Fruit fly (Drosophila melanogaster) whole organism, embryonic: ENCODE measurements around the gene Sdic1.

Source experiments
- Abd-B ChIP-seq: fragments of 200-800 bp; sonication (Bioruptor generic); optimal IDR thresholded peaks from 2 replicates; lab custom pipeline; 2018; ENCODE audit warnings: missing biosample characterization, mild to moderate bottlenecking, missing genetic modification characterization, moderate library complexity
- Adf1 ChIP-seq: fragments of 200-800 bp; sonication (Bioruptor generic); IDR thresholded peaks from 2 replicates; pipeline ENCODE4 v1.3.6; 2022; ENCODE audit warnings: missing biosample characterization, missing genetic modification characterization
- Bteb2 ChIP-seq: fragments of 200-800 bp; sonication (Bioruptor generic); optimal IDR thresholded peaks from 2 replicates; lab custom pipeline; 2016; ENCODE audit warnings: missing biosample characterization, missing genetic modification characterization
- CG10267 ChIP-seq: fragments of 200-800 bp; sonication (Bioruptor generic); optimal IDR thresholded peaks from 2 replicates; lab custom pipeline; 2018; ENCODE audit warnings: missing biosample characterization, mild to moderate bottlenecking, missing genetic modification characterization, moderate library complexity
- CG10431 ChIP-seq: fragments of 200-800 bp; sonication (Bioruptor generic); optimal IDR thresholded peaks from 3 replicates; lab custom pipeline; 2018; ENCODE audit warnings: missing biosample characterization, mild to moderate bottlenecking, missing genetic modification characterization
- CG10543 ChIP-seq: fragments of 200-800 bp; sonication (Bioruptor generic); optimal IDR thresholded peaks from 3 replicates; lab custom pipeline; 2017; ENCODE audit warnings: missing biosample characterization, mild to moderate bottlenecking, missing genetic modification characterization, moderate library complexity
- CG12391 ChIP-seq: fragments of 200-800 bp; sonication (Bioruptor generic); optimal IDR thresholded peaks from 3 replicates; lab custom pipeline; 2018; ENCODE audit warnings: missing biosample characterization, mild to moderate bottlenecking, missing genetic modification characterization, moderate library complexity
- CG15514 ChIP-seq: fragments of 200-800 bp; sonication (Bioruptor generic); optimal IDR thresholded peaks from 3 replicates; lab custom pipeline; 2017; ENCODE audit warnings: missing biosample characterization, missing genetic modification characterization, mild to moderate bottlenecking, moderate library complexity, missing genetic modification reagents
- CG16813 ChIP-seq: fragments of 200-800 bp; sonication (Bioruptor generic); IDR thresholded peaks from 3 replicates; pipeline ENCODE4 v1.3.6; 2022; ENCODE audit warnings: missing biosample characterization, missing genetic modification characterization; ENCODE audit not compliant: partially characterized antibody
- CG18764 ChIP-seq: fragments of 200-800 bp; sonication (Bioruptor generic); optimal IDR thresholded peaks from 3 replicates; lab custom pipeline; 2016; ENCODE audit warnings: missing biosample characterization, missing genetic modification characterization
- CG2875 ChIP-seq: fragments of 200-800 bp; sonication (Bioruptor generic); optimal IDR thresholded peaks from 2 replicates; lab custom pipeline; 2017; ENCODE audit warnings: missing biosample characterization, mild to moderate bottlenecking, missing genetic modification characterization, missing genetic modification reagents
- CG2889 ChIP-seq: fragments of 200-800 bp; sonication (Bioruptor generic); IDR thresholded peaks from 3 replicates; pipeline ENCODE4 v1.3.6; 2022; ENCODE audit warnings: missing biosample characterization, missing genetic modification characterization
- CG32532 ChIP-seq: fragments of 200-800 bp; sonication (Bioruptor generic); IDR thresholded peaks from 2 replicates; pipeline ENCODE4 v1.3.6; 2022; ENCODE audit warnings: missing biosample characterization, missing genetic modification characterization
- CG4360 ChIP-seq: fragments of 200-800 bp; sonication (Bioruptor generic); IDR thresholded peaks from 2 replicates; pipeline ENCODE4 v1.3.6; 2022; ENCODE audit warnings: missing biosample characterization, missing genetic modification characterization
- CG4707 ChIP-seq: fragments of 200-800 bp; sonication (Bioruptor generic); optimal IDR thresholded peaks from 2 replicates; lab custom pipeline; 2018; ENCODE audit warnings: missing biosample characterization, mild to moderate bottlenecking, missing genetic modification characterization, moderate library complexity
- CG7928 ChIP-seq: fragments of 200-800 bp; sonication (Bioruptor generic); optimal IDR thresholded peaks from 2 replicates; lab custom pipeline; 2017; ENCODE audit warnings: missing biosample characterization, mild to moderate bottlenecking, missing genetic modification characterization
- CG8089 ChIP-seq: fragments of 200-800 bp; sonication (Bioruptor generic); optimal IDR thresholded peaks from 3 replicates; lab custom pipeline; 2016; ENCODE audit warnings: missing biosample characterization, missing genetic modification characterization
- CG8290 ChIP-seq, 3 experiments: fragments of 200-800 bp; sonication (Bioruptor generic); optimal IDR thresholded peaks; 2 replicates each; lab custom pipeline; 2016 to 2019; ENCODE audit warnings: missing biosample characterization in 3 of 3, missing genetic modification characterization in 3 of 3, mild to moderate bottlenecking in 2 of 3, moderate library complexity in 1 of 3
- CG8765 ChIP-seq: fragments of 200-800 bp; sonication (Bioruptor generic); IDR thresholded peaks from 2 replicates; pipeline ENCODE4 v1.3.6; 2022; ENCODE audit warnings: missing biosample characterization, missing genetic modification characterization
- CoRest ChIP-seq: fragments of 200-800 bp; sonication (Bioruptor generic); optimal IDR thresholded peaks from 3 replicates; lab custom pipeline; 2018; ENCODE audit warnings: missing biosample characterization, mild to moderate bottlenecking, missing genetic modification characterization, moderate library complexity
- Dll ChIP-seq: fragments of 200-800 bp; sonication (Bioruptor generic); IDR thresholded peaks from 4 replicates; pipeline ENCODE4 v1.3.6; 2022; ENCODE audit warnings: missing biosample characterization, missing genetic modification characterization; ENCODE audit not compliant: partially characterized antibody
- Doc3 ChIP-seq: fragments of 200-800 bp; sonication (Bioruptor generic); IDR thresholded peaks from 3 replicates; pipeline ENCODE4 v1.3.6; 2022; ENCODE audit warnings: missing biosample characterization, missing genetic modification characterization; ENCODE audit not compliant: partially characterized antibody
- Dp ChIP-seq: fragments of 200-800 bp; sonication (Bioruptor generic); optimal IDR thresholded peaks from 2 replicates; lab custom pipeline; 2018; ENCODE audit warnings: missing biosample characterization, mild to moderate bottlenecking, missing genetic modification characterization, moderate library complexity
- E2f2 ChIP-seq: fragments of 200-800 bp; sonication (Bioruptor generic); IDR thresholded peaks from 2 replicates; pipeline ENCODE4 v1.3.6; 2022; ENCODE audit warnings: missing biosample characterization, missing genetic modification characterization
- H15 ChIP-seq: fragments of 200-800 bp; sonication (Bioruptor generic); IDR thresholded peaks from 3 replicates; pipeline ENCODE4 v1.3.6; 2022; ENCODE audit warnings: missing biosample characterization, missing genetic modification characterization
- H2.0 ChIP-seq: fragments of 200-800 bp; sonication (Bioruptor generic); IDR thresholded peaks from 2 replicates; pipeline ENCODE4 v1.3.6; 2022; ENCODE audit warnings: missing biosample characterization, missing genetic modification characterization
- HLH4C ChIP-seq: fragments of 200-800 bp; sonication (Bioruptor generic); IDR thresholded peaks from 3 replicates; pipeline ENCODE4 v1.3.6; 2022; ENCODE audit warnings: missing biosample characterization, missing genetic modification characterization; ENCODE audit not compliant: partially characterized antibody
- Max ChIP-seq: fragments of 200-800 bp; sonication (Bioruptor generic); optimal IDR thresholded peaks from 2 replicates; lab custom pipeline; 2016; ENCODE audit warnings: missing biosample characterization, mild to moderate bottlenecking, missing genetic modification characterization
- Mes4 ChIP-seq: fragments of 200-800 bp; sonication (Bioruptor generic); optimal IDR thresholded peaks from 2 replicates; lab custom pipeline; 2016; ENCODE audit warnings: missing biosample characterization, missing genetic modification characterization
- Nf-YC ChIP-seq: fragments of 200-800 bp; optimal IDR thresholded peaks from 3 replicates; lab custom pipeline; 2019; ENCODE audit warnings: missing biosample characterization, mild to moderate bottlenecking, missing genetic modification characterization, moderate library complexity
- Pdp1 ChIP-seq, 2 experiments: fragments of 200-800 bp; sonication (Bioruptor generic); optimal IDR thresholded peaks; 3 replicates each; lab custom pipeline; 2016; ENCODE audit warnings: missing biosample characterization in 2 of 2, missing genetic modification characterization in 2 of 2, mild to moderate bottlenecking in 1 of 2, moderate library complexity in 1 of 2
- Rfx ChIP-seq: fragments of 200-800 bp; sonication (Bioruptor generic); IDR thresholded peaks from 2 replicates; pipeline ENCODE4 v1.3.6; 2022; ENCODE audit warnings: missing biosample characterization, missing genetic modification characterization
- Scr ChIP-seq: fragments of 200-800 bp; sonication (Bioruptor generic); IDR thresholded peaks from 2 replicates; pipeline ENCODE4 v1.3.6; 2022; ENCODE audit warnings: missing biosample characterization, missing genetic modification characterization; ENCODE audit not compliant: partially characterized antibody
- ap ChIP-seq: fragments of 200-800 bp; sonication (Bioruptor generic); IDR thresholded peaks from 2 replicates; pipeline ENCODE4 v1.3.6; 2022; ENCODE audit warnings: missing biosample characterization, missing genetic modification characterization
- disco-r ChIP-seq: fragments of 200-800 bp; sonication (Bioruptor generic); optimal IDR thresholded peaks from 2 replicates; lab custom pipeline; 2016; ENCODE audit warnings: missing biosample characterization, missing genetic modification characterization
- fd3F ChIP-seq: fragments of 200-800 bp; sonication (Bioruptor generic); optimal IDR thresholded peaks from 2 replicates; lab custom pipeline; 2018; ENCODE audit warnings: missing biosample characterization, mild to moderate bottlenecking, missing genetic modification characterization, moderate library complexity
- kah ChIP-seq: fragments of 200-800 bp; sonication (Bioruptor generic); optimal IDR thresholded peaks from 2 replicates; lab custom pipeline; 2018; ENCODE audit warnings: missing biosample characterization, mild to moderate bottlenecking, missing genetic modification characterization
- kay ChIP-seq: fragments of 200-800 bp; sonication (Bioruptor generic); optimal IDR thresholded peaks from 2 replicates; lab custom pipeline; 2016; ENCODE audit warnings: missing biosample characterization, missing genetic modification characterization
- nerfin-1 ChIP-seq: fragments of 200-800 bp; sonication (Bioruptor generic); optimal IDR thresholded peaks from 3 replicates; lab custom pipeline; 2019; ENCODE audit warnings: missing biosample characterization, mild to moderate bottlenecking, missing genetic modification characterization, moderate library complexity
- nom ChIP-seq: fragments of 200-800 bp; sonication (Bioruptor generic); optimal IDR thresholded peaks from 2 replicates; lab custom pipeline; 2017; ENCODE audit warnings: missing biosample characterization, missing genetic modification characterization, mild to moderate bottlenecking, moderate library complexity, missing genetic modification reagents
- oc ChIP-seq: fragments of 200-800 bp; sonication (Bioruptor generic); optimal IDR thresholded peaks from 2 replicates; lab custom pipeline; 2018; ENCODE audit warnings: missing biosample characterization, mild to moderate bottlenecking, missing genetic modification characterization, moderate library complexity
- ro ChIP-seq: fragments of 200-800 bp; sonication (Bioruptor generic); IDR thresholded peaks from 2 replicates; pipeline ENCODE4 v1.3.6; 2022; ENCODE audit warnings: missing biosample characterization, missing genetic modification characterization
- sima ChIP-seq: fragments of 200-800 bp; sonication (Bioruptor generic); optimal IDR thresholded peaks from 2 replicates; lab custom pipeline; 2016; ENCODE audit warnings: missing biosample characterization, missing genetic modification characterization
- ssp ChIP-seq: fragments of 200-800 bp; sonication (Bioruptor generic); IDR thresholded peaks from 2 replicates; pipeline ENCODE4 v1.3.6; 2022; ENCODE audit warnings: missing biosample characterization, missing genetic modification characterization
- stwl ChIP-seq: fragments of 200-800 bp; sonication (Bioruptor generic); optimal IDR thresholded peaks from 3 replicates; lab custom pipeline; 2018; ENCODE audit warnings: missing biosample characterization, mild to moderate bottlenecking, missing genetic modification characterization, moderate library complexity
- tll ChIP-seq, 2 experiments: fragments of 200-800 bp in 1 of 2; fragments of >200 bp in 1 of 2; sonication (Bioruptor generic) in 1 of 2; optimal IDR thresholded peaks; 2 replicates each; lab custom pipeline; 2017 to 2019; ENCODE audit warnings: missing biosample characterization in 2 of 2, missing genetic modification characterization in 2 of 2, mild to moderate bottlenecking in 1 of 2, moderate library complexity in 1 of 2
- tna ChIP-seq: fragments of 200-800 bp; sonication (Bioruptor generic); IDR thresholded peaks from 2 replicates; pipeline ENCODE4 v1.3.6; 2022; ENCODE audit warnings: missing biosample characterization, missing genetic modification characterization; ENCODE audit not compliant: partially characterized antibody
- twi ChIP-seq: fragments of 200-800 bp; optimal IDR thresholded peaks from 2 replicates; lab custom pipeline; 2019; ENCODE audit warnings: missing biosample characterization, mild to moderate bottlenecking, missing genetic modification characterization, moderate library complexity
- unc-4 ChIP-seq: fragments of 200-800 bp; sonication (Bioruptor generic); IDR thresholded peaks from 2 replicates; pipeline ENCODE4 v1.3.6; 2022; ENCODE audit warnings: missing biosample characterization, missing genetic modification characterization; ENCODE audit not compliant: partially characterized antibody

Gene Sdic1

DNA sequence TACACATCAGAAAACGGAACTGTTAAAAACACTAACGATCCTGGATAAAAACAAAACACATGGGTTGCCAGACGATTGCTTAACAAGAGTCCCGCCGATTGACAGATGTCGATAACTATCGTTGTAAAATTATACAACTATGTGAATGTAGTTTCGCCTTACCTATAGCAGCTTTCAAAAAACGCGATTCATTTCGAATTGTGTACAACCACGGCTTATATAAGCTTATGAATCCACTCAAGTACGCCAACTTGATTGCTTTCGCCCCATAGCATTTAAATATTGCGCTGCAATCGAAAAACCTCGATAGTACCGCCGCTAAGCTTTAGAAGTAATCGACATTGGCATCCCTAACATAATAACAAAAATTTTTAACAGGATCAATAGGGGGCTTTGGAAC, 8.5 kb downstream of the Sdic1 start, which contains the start of the genes CG9581 and CG9578 (continued):
- no peak for TF ChIP-seq CG8765
- TF ChIP-seq CG18764 (GFP tag; lab: Kevin White, UChicago), result no peak
- TF ChIP-seq Pdp1 (GFP tag; optimal IDR thresholded peaks at IDR 0.05; lab: Kevin White, UChicago), result peak in 1 of 2 experiments; percentile 95
- peak; percentile 89 for TF ChIP-seq Dll (GFP tag; lab: Robert Waterston, UW)
- TF ChIP-seq CG2875 (GFP tag; lab: Kevin White, UChicago), result no peak
- peak; percentile 79 for TF ChIP-seq HLH4C
- TF ChIP-seq fd3F (GFP tag; lab: Kevin White, UChicago), result no peak
- TF ChIP-seq CG7928 (GFP tag; lab: Kevin White, UChicago), result peak; percentile 22
- peak; percentile 2 for TF ChIP-seq nerfin-1 (tag; lab: Kevin White, UChicago)
- peak; percentile 5 for TF ChIP-seq CG15514 (GFP tag; lab: Kevin White, UChicago)
- peak; percentile 78 for TF ChIP-seq Dp (GFP tag; lab: Kevin White, UChicago)
- no peak for TF ChIP-seq ap
- TF ChIP-seq CG4360 (GFP tag; lab: Robert Waterston, UW), result no peak
- no peak for TF ChIP-seq tll (GFP tag; optimal IDR thresholded peaks at IDR 0.05; lab: Kevin White, UChicago)
- TF ChIP-seq Doc3 (GFP tag; lab: Robert Waterston, UW), result peak; percentile 77
- TF ChIP-seq CG8290 (GFP tag; optimal IDR thresholded peaks at IDR 0.05; lab: Kevin White, UChicago), result no peak
- TF ChIP-seq CG8290 (tag; optimal IDR thresholded peaks at IDR 0.05; lab: Kevin White, UChicago), result no peak
- no peak for TF ChIP-seq CG4707 (GFP tag; lab: Kevin White, UChicago)
- TF ChIP-seq CG2889 (GFP tag; lab: Robert Waterston, UW), result no peak
- no peak for TF ChIP-seq twi (tag; lab: Kevin White, UChicago)
- TF ChIP-seq H2.0 (GFP tag; lab: Robert Waterston, UW), result no peak
- TF ChIP-seq Scr (GFP tag; lab: Robert Waterston, UW), result peak; percentile 87
- TF ChIP-seq tna (GFP tag; lab: Robert Waterston, UW), result peak; percentile 54; the same call in 1 of the 2 replicates
- TF ChIP-seq CG10267 (tag; lab: Kevin White, UChicago), result peak; percentile 8
- TF ChIP-seq CoRest (tag; lab: Kevin White, UChicago), result peak; percentile 40
- peak; percentile 85 for TF ChIP-seq unc-4 (GFP tag; lab: Robert Waterston, UW)
- no peak for TF ChIP-seq CG12391 (tag; lab: Kevin White, UChicago)
- TF ChIP-seq nom, result no peak
- TF ChIP-seq Abd-B (GFP tag; lab: Kevin White, UChicago), result no peak
- TF ChIP-seq Rfx (GFP tag; lab: Robert Waterston, UW), result no peak
- TF ChIP-seq stwl (tag; lab: Kevin White, UChicago), result peak; percentile 44
- no peak for TF ChIP-seq Max (GFP tag; lab: Kevin White, UChicago)
- no peak for TF ChIP-seq ssp
- no peak for TF ChIP-seq Mes4
- TF ChIP-seq E2f2 (GFP tag; lab: Robert Waterston, UW), result peak; percentile 90
- no peak for TF ChIP-seq ro
- no peak for TF ChIP-seq CG32532 (GFP tag; lab: Robert Waterston, UW)
- no peak for TF ChIP-seq CG10431 (GFP tag; lab: Kevin White, UChicago)
- no peak for TF ChIP-seq CG10543 (GFP tag; lab: Kevin White, UChicago)
- no peak for TF ChIP-seq kay (GFP tag; lab: Kevin White, UChicago)
- TF ChIP-seq disco-r (GFP tag; lab: Kevin White, UChicago), result no peak
- TF ChIP-seq CG16813 (GFP tag; lab: Robert Waterston, UW), result peak; percentile 72
- TF ChIP-seq Adf1 (GFP tag; lab: Robert Waterston, UW), result no peak
- no peak for TF ChIP-seq oc (tag; lab: Kevin White, UChicago)
- no peak for TF ChIP-seq kah
- no peak for TF ChIP-seq H15
- peak; percentile 6 for TF ChIP-seq Nf-YC (tag; lab: Kevin White, UChicago)
- TF ChIP-seq Bteb2, result no peak
- TF ChIP-seq sima, result no peak
- TF ChIP-seq CG8089 (GFP tag; lab: Kevin White, UChicago), result no peak
